Worm (Caenorhabditis elegans) whole organism, young adult: Measurements from ENCODE around the gene srh-42.

Experiments
- F33H1.4 ChIP-seq: fragments of 200-800 bp; sonication (Bioruptor generic); IDR thresholded peaks from 2 replicates; pipeline ENCODE4 v1.3.6; 2022; ENCODE audit warnings: missing genetic modification reagents, missing genetic modification characterization, missing compliant biosample characterization
- T07F8.4 ChIP-seq: sonication (generic microtip); optimal IDR thresholded peaks from 2 replicates; lab custom pipeline; 2016; ENCODE audit warnings: mild to moderate bottlenecking, missing genetic modification characterization, moderate library complexity, missing compliant biosample characterization
- T26A5.8 ChIP-seq: sonication (generic microtip); optimal IDR thresholded peaks from 2 replicates; lab custom pipeline; 2016; ENCODE audit warnings: missing genetic modification characterization, missing compliant biosample characterization
- attf-6 ChIP-seq: fragments of 200-800 bp; sonication (Bioruptor generic); IDR thresholded peaks from 2 replicates; pipeline ENCODE4 v1.3.6; 2022; ENCODE audit warnings: missing genetic modification reagents, missing genetic modification characterization, missing compliant biosample characterization
- ccch-3 ChIP-seq: fragments of 200-800 bp; sonication (Bioruptor generic); optimal IDR thresholded peaks from 2 replicates; lab custom pipeline; 2018; ENCODE audit warnings: mild to moderate bottlenecking, missing genetic modification characterization, missing compliant biosample characterization
- ceh-27 ChIP-seq: fragments of 200-800 bp; sonication (Bioruptor generic); optimal IDR thresholded peaks from 2 replicates; lab custom pipeline; 2018; ENCODE audit warnings: mild to moderate bottlenecking, missing genetic modification characterization, moderate library complexity, missing compliant biosample characterization
- ceh-91 ChIP-seq: fragments of 200-800 bp; sonication (Bioruptor generic); IDR thresholded peaks from 2 replicates; pipeline ENCODE4 v1.3.6; 2022; ENCODE audit warnings: missing genetic modification reagents, missing genetic modification characterization, missing compliant biosample characterization
- chd-7 ChIP-seq: sonication (generic microtip); optimal IDR thresholded peaks from 2 replicates; lab custom pipeline; 2016; ENCODE audit warnings: mild to moderate bottlenecking, missing genetic modification characterization, moderate library complexity, missing compliant biosample characterization
- egrh-3 ChIP-seq: fragments of 200-800 bp; sonication (Bioruptor generic); IDR thresholded peaks from 2 replicates; pipeline ENCODE4 v1.3.6; 2022; ENCODE audit warnings: missing genetic modification reagents, missing genetic modification characterization, missing compliant biosample characterization
- mel-28 ChIP-seq: sonication (generic microtip); optimal IDR thresholded peaks from 2 replicates; lab custom pipeline; 2016; ENCODE audit warnings: borderline replicate concordance, mild to moderate bottlenecking, missing genetic modification characterization, missing compliant biosample characterization
- zfh-2 ChIP-seq: fragments of 200-800 bp; sonication (Bioruptor generic); conservative IDR thresholded peaks from 2 replicates; pipeline ENCODE4 v1.3.6; 2022; ENCODE audit warnings: missing genetic modification reagents, missing genetic modification characterization, missing compliant biosample characterization
- ztf-22 ChIP-seq: fragments of 200-800 bp; sonication (Bioruptor generic); optimal IDR thresholded peaks from 2 replicates; lab custom pipeline; 2018; ENCODE audit warnings: mild to moderate bottlenecking, missing genetic modification characterization, moderate library complexity, missing compliant biosample characterization

The srh-42 gene

ce11 chrII:14242259-14242658, 46.6 kb downstream of the srh-42 start (continued):
- no peak for TF ChIP-seq mel-28 (tag; lab: Kevin White, UChicago)

- TF ChIP-seq ceh-91 (GFP tag; lab: Robert Waterston, UW) (no peak), F33H1.4 (GFP tag; lab: Robert Waterston, UW) (no peak), zfh-2 (GFP tag; lab: Robert Waterston, UW) (peak; percentile 78), T26A5.8 (tag; lab: Kevin White, UChicago) (no peak), ceh-27 (no peak), ztf-22 (no peak), T07F8.4 (no peak), ccch-3 (GFP tag; lab: Kevin White, UChicago) (no peak), attf-6 (no peak), chd-7 (tag; lab: Kevin White, UChicago) (no peak), egrh-3 (GFP tag; lab: Robert Waterston, UW) (peak; percentile 52; the same call in 1 of the 2 replicates)
- TF ChIP-seq, all 124 proteins: peak for 2
Measured at ce11 chrII:14239924-14240323, 48.9 kb downstream of the srh-42 start.
